Worm (Caenorhabditis elegans) whole organism, L1 larva: ENCODE data around the gene gck-2.

Experiments
- blmp-1 ChIP-seq: fragments of 150-350 bp; optimal IDR thresholded peaks from 2 replicates; lab custom pipeline; 2014; ENCODE audit warnings: missing biosample characterization, missing genetic modification characterization
- ceh-8 ChIP-seq: fragments of 200-800 bp; sonication (Bioruptor generic); optimal IDR thresholded peaks from 2 replicates; lab custom pipeline; 2018; ENCODE audit warnings: mild to moderate bottlenecking, missing genetic modification characterization, moderate library complexity, missing compliant biosample characterization
- nhr-71 ChIP-seq: sonication (generic microtip); optimal IDR thresholded peaks from 2 replicates; lab custom pipeline; 2016; ENCODE audit warnings: mild to moderate bottlenecking, missing genetic modification characterization, moderate library complexity, missing compliant biosample characterization
- nhr-85 ChIP-seq: sonication (generic microtip); peaks from one replicate; lab custom pipeline; 2016; ENCODE audit warnings: missing genetic modification characterization, inconsistent platforms, missing compliant biosample characterization
- skn-1 ChIP-seq: fragments of 150-350 bp; optimal IDR thresholded peaks from 2 replicates; lab custom pipeline; 2014; ENCODE audit warnings: missing biosample characterization, missing genetic modification characterization
- snu-23 ChIP-seq: sonication (generic microtip); optimal IDR thresholded peaks from 2 replicates; lab custom pipeline; 2016; ENCODE audit warnings: missing genetic modification characterization, missing compliant biosample characterization

gck-2 gene

ce11 chrV:6751493-6752100 lies 40.9 kb downstream of the gck-2 start (continued):
- TF ChIP-seq nhr-71 (tag; lab: Kevin White, UChicago), result peak; percentile 68

- no peak for TF ChIP-seq snu-23 (GFP tag; lab: Kevin White, UChicago)
- TF ChIP-seq skn-1 (tag; lab: Kevin White, UChicago), result no peak
- TF ChIP-seq blmp-1 (tag; lab: Kevin White, UChicago), result peak; percentile 79
- no peak for TF ChIP-seq ceh-8 (GFP tag; lab: Kevin White, UChicago)
- TF ChIP-seq nhr-85 (tag; lab: Kevin White, UChicago), result peak; percentile 4
- TF ChIP-seq, all 84 proteins: peak for 2
Measured at ce11 chrV:6744774-6745173, 47.7 kb downstream of the gck-2 start, which contains the start of gene T25F10.3. Gene T25F10.3, plus strand, starts transcription at chrV:6745081.
